Fruit fly (Drosophila melanogaster): ENCODE data around the gene Cad96Ca.
A peak's percentile ranks its signal among the peaks of the same experiment; 100 is the strongest.

Gene Cad96Ca

dm6 chr3R:25215123-25215522 is 7.0 kb upstream of the Cad96Ca start, which contains the start of gene Saysd1:
Gene Saysd1, minus strand, starts transcription at chr3R:25215188.
- TF ChIP-seq esn (GFP tag; optimal IDR thresholded peaks at IDR 0.05) (peak; percentile 28), fkh (GFP tag; optimal IDR thresholded peaks at IDR 0.05) (peak; percentile 97), achi (GFP tag; optimal IDR thresholded peaks at IDR 0.05) (peak; percentile 50), CG10631 (GFP tag; optimal IDR thresholded peaks at IDR 0.05) (no peak), Sox14 (GFP tag; optimal IDR thresholded peaks at IDR 0.05) (no peak), CG3919 (GFP tag; optimal IDR thresholded peaks at IDR 0.05) (peak; percentile 53), Hr39 (GFP tag; optimal IDR thresholded peaks at IDR 0.05) (no peak), vri (GFP tag; optimal IDR thresholded peaks at IDR 0.05) (peak; percentile 60), cyc (GFP tag; optimal IDR thresholded peaks at IDR 0.05) (peak; percentile 44), dsx (GFP tag; optimal IDR thresholded peaks at IDR 0.05; ENCODE audit: poor library complexity, severe bottlenecking) (peak; percentile 33)

- TF ChIP-seq Smox (GFP tag; optimal IDR thresholded peaks at IDR 0.05) (no peak), svp (GFP tag) (peak; percentile 88)
These were observed 1.1 kb upstream of the Cad96Ca start for dm6 chr3R:25209207-25209606.

- TF ChIP-seq achi (GFP tag; optimal IDR thresholded peaks at IDR 0.05): no peak
- no peak for TF ChIP-seq CG8632 (GFP tag; optimal IDR thresholded peaks at IDR 0.05)
- peak; percentile 40 for TF ChIP-seq Eip78C (GFP tag)
These were observed 638 bp upstream of the Cad96Ca start for dm6 chr3R:25208767-25209075.

- TF ChIP-seq dac (GFP tag; optimal IDR thresholded peaks at IDR 0.05) (peak; percentile 82), Gug (GFP tag; IDR thresholded peaks at IDR 0.05) (peak; percentile 79), Hr4 (GFP tag; optimal IDR thresholded peaks at IDR 0.05) (peak; percentile 89), CG3919 (GFP tag; optimal IDR thresholded peaks at IDR 0.05) (peak; percentile 89), CG3032 (tag; optimal IDR thresholded peaks at IDR 0.05) (peak; percentile 84), CG6792 (GFP tag; optimal IDR thresholded peaks at IDR 0.05) (peak; percentile 76), Met (GFP tag; optimal IDR thresholded peaks at IDR 0.05) (peak; percentile 76), spab (GFP tag; optimal IDR thresholded peaks at IDR 0.05) (peak; percentile 84), ss (GFP tag; optimal IDR thresholded peaks at IDR 0.05) (peak; percentile 80 to 82), fd59A (GFP tag; optimal IDR thresholded peaks at IDR 0.05) (peak; percentile 82), Sox14 (GFP tag; optimal IDR thresholded peaks at IDR 0.05) (peak; percentile 84), Hr38 (GFP tag; optimal IDR thresholded peaks at IDR 0.05) (no peak), Ets21C (GFP tag; optimal IDR thresholded peaks at IDR 0.05) (peak; percentile 53), CG1621 (tag; optimal IDR thresholded peaks at IDR 0.05) (peak; percentile 84), Lpt (GFP tag; optimal IDR thresholded peaks at IDR 0.05) (peak; percentile 79), Smox (GFP tag; optimal IDR thresholded peaks at IDR 0.05) (peak; percentile 76), CG10669 (GFP tag; optimal IDR thresholded peaks at IDR 0.05) (peak; percentile 88), achi (GFP tag; optimal IDR thresholded peaks at IDR 0.05) (peak; percentile 87), CG8319 (GFP tag; optimal IDR thresholded peaks at IDR 0.05) (peak; percentile 62), Eip75B (GFP tag; optimal IDR thresholded peaks at IDR 0.05) (peak; percentile 80), eg (GFP tag; IDR thresholded peaks at IDR 0.05) (peak; percentile 90), CG7368 (GFP tag; optimal IDR thresholded peaks at IDR 0.05) (peak; percentile 64), Eip78C (GFP tag) (peak; percentile 95), topi (GFP tag; optimal IDR thresholded peaks at IDR 0.05) (peak; percentile 69), fd85E (GFP tag; optimal IDR thresholded peaks at IDR 0.05) (peak; percentile 35), Eip93F (GFP tag; optimal IDR thresholded peaks at IDR 0.05) (no peak), acj6 (GFP tag; optimal IDR thresholded peaks at IDR 0.05) (peak; percentile 83), Sox102F (GFP tag; optimal IDR thresholded peaks at IDR 0.05) (peak; percentile 74), CG8119 (GFP tag; IDR thresholded peaks at IDR 0.05) (peak; percentile 94), CG11762 (GFP tag; optimal IDR thresholded peaks at IDR 0.05; ENCODE audit: insufficient read depth) (peak; percentile 77), Hr39 (GFP tag; optimal IDR thresholded peaks at IDR 0.05) (peak; percentile 71), net (GFP tag; optimal IDR thresholded peaks at IDR 0.05) (peak; percentile 89), Ets96B (tag; optimal IDR thresholded peaks at IDR 0.05) (peak; percentile 92), CG9139 (GFP tag; optimal IDR thresholded peaks at IDR 0.05) (peak; percentile 76), esn (GFP tag; optimal IDR thresholded peaks at IDR 0.05) (peak; percentile 81), CG16779 (tag; optimal IDR thresholded peaks at IDR 0.05) (peak; percentile 63), CG11294 (GFP tag; IDR thresholded peaks at IDR 0.05) (peak; percentile 70), CG32006 (GFP tag; optimal IDR thresholded peaks at IDR 0.05) (peak; percentile 91)
These were observed 579 bp downstream of the Cad96Ca start for dm6 chr3R:25207405-25208003.
